Fruit fly (Drosophila melanogaster) whole organism, embryonic: ENCODE results near the gene CG13912.

Experiments
- Awh ChIP-seq: fragments of 200-800 bp; sonication (Bioruptor generic); IDR thresholded peaks from 2 replicates; pipeline ENCODE4, ENCODE4 v1.3.6; 2022; ENCODE audit warnings: missing biosample characterization, missing genetic modification characterization
- CG10147 ChIP-seq: fragments of 200-800 bp; sonication (Bioruptor generic); optimal IDR thresholded peaks from 2 replicates; lab custom pipeline; 2019; ENCODE audit warnings: missing biosample characterization, mild to moderate bottlenecking, missing genetic modification characterization, moderate library complexity
- CG10979 ChIP-seq: fragments of 200-800 bp; sonication (Bioruptor generic); optimal IDR thresholded peaks from 2 replicates; lab custom pipeline; 2018; ENCODE audit warnings: missing biosample characterization, mild to moderate bottlenecking, missing genetic modification characterization, moderate library complexity
- CG12104 ChIP-seq: fragments of 200-800 bp; sonication (Bioruptor generic); optimal IDR thresholded peaks from 3 replicates; lab custom pipeline; 2016; ENCODE audit warnings: missing biosample characterization, missing genetic modification characterization
- CG12659 ChIP-seq: fragments of 200-800 bp; sonication (Bioruptor generic); optimal IDR thresholded peaks from 3 replicates; lab custom pipeline; 2017; ENCODE audit warnings: mild to moderate bottlenecking, missing biosample characterization, missing genetic modification reagents, missing genetic modification characterization
- CG12769 ChIP-seq: fragments of 200-800 bp; sonication (Bioruptor generic); optimal IDR thresholded peaks from 2 replicates; lab custom pipeline; 2019; ENCODE audit warnings: missing biosample characterization, mild to moderate bottlenecking, missing genetic modification characterization, moderate library complexity
- CG14014 ChIP-seq: fragments of 200-800 bp; sonication (Bioruptor generic); IDR thresholded peaks from 2 replicates; pipeline ENCODE4 v1.3.6; 2022; ENCODE audit warnings: missing biosample characterization, missing genetic modification characterization
- CG2120 ChIP-seq: fragments of 200-800 bp; sonication (Bioruptor generic); optimal IDR thresholded peaks from 3 replicates; lab custom pipeline; 2016; ENCODE audit warnings: missing biosample characterization, missing genetic modification characterization
- CG2875 ChIP-seq: fragments of 200-800 bp; sonication (Bioruptor generic); optimal IDR thresholded peaks from 2 replicates; lab custom pipeline; 2017; ENCODE audit warnings: missing biosample characterization, mild to moderate bottlenecking, missing genetic modification characterization, missing genetic modification reagents
- CG34376 ChIP-seq: fragments of 200-800 bp; sonication (Bioruptor generic); optimal IDR thresholded peaks from 2 replicates; lab custom pipeline; 2018; ENCODE audit warnings: missing biosample characterization, mild to moderate bottlenecking, missing genetic modification characterization
- CG4282 ChIP-seq: fragments of 200-800 bp; sonication (Bioruptor generic); optimal IDR thresholded peaks from 2 replicates; lab custom pipeline; 2016; ENCODE audit warnings: missing biosample characterization, missing genetic modification characterization
- CG4328 ChIP-seq: fragments of 200-800 bp; sonication (Bioruptor generic); optimal IDR thresholded peaks from 3 replicates; lab custom pipeline; 2017; ENCODE audit warnings: missing biosample characterization, missing genetic modification reagents, missing genetic modification characterization
- CG5180 ChIP-seq: fragments of 200-800 bp; sonication (Bioruptor generic); optimal IDR thresholded peaks from 3 replicates; lab custom pipeline; 2017; ENCODE audit warnings: missing biosample characterization, missing genetic modification characterization, mild to moderate bottlenecking, moderate library complexity, missing genetic modification reagents
- CG6272 ChIP-seq: fragments of 200-800 bp; sonication (Bioruptor generic); IDR thresholded peaks from 2 replicates; pipeline ENCODE4 v1.3.6; 2022; ENCODE audit warnings: missing biosample characterization, missing genetic modification characterization
- CG7556 ChIP-seq: fragments of 200-800 bp; sonication (Bioruptor generic); optimal IDR thresholded peaks from 2 replicates; lab custom pipeline; 2017; ENCODE audit warnings: missing biosample characterization, mild to moderate bottlenecking, missing genetic modification characterization
- CG7786 ChIP-seq: fragments of 200-800 bp; sonication (Bioruptor generic); optimal IDR thresholded peaks from 2 replicates; lab custom pipeline; 2016; ENCODE audit warnings: missing biosample characterization, missing genetic modification characterization
- CG9609 ChIP-seq: fragments of 200-800 bp; sonication (Bioruptor generic); optimal IDR thresholded peaks from 3 replicates; lab custom pipeline; 2016; ENCODE audit warnings: missing biosample characterization, missing genetic modification characterization
- CTCF ChIP-seq: fragments of 200-800 bp; sonication (Bioruptor generic); optimal IDR thresholded peaks from 2 replicates; lab custom pipeline; 2017; ENCODE audit warnings: missing biosample characterization, mild to moderate bottlenecking, missing genetic modification characterization, moderate library complexity
- Dll ChIP-seq: fragments of 200-800 bp; sonication (Bioruptor generic); IDR thresholded peaks from 4 replicates; pipeline ENCODE4 v1.3.6; 2022; ENCODE audit warnings: missing biosample characterization, missing genetic modification characterization; ENCODE audit not compliant: partially characterized antibody
- Dp ChIP-seq: fragments of 200-800 bp; sonication (Bioruptor generic); optimal IDR thresholded peaks from 2 replicates; lab custom pipeline; 2018; ENCODE audit warnings: missing biosample characterization, mild to moderate bottlenecking, missing genetic modification characterization, moderate library complexity
- Ets65A ChIP-seq: fragments of 200-800 bp; sonication (Bioruptor generic); peaks from one replicate; lab custom pipeline; 2016; ENCODE audit warnings: missing biosample characterization, missing genetic modification characterization
- Fer1 ChIP-seq: fragments of 200-800 bp; sonication (Bioruptor generic); optimal IDR thresholded peaks from 2 replicates; lab custom pipeline; 2017; ENCODE audit warnings: missing biosample characterization, mild to moderate bottlenecking, missing genetic modification characterization
- HLH3B ChIP-seq: fragments of 200-800 bp; sonication (Bioruptor generic); IDR thresholded peaks from 2 replicates; pipeline ENCODE4 v1.3.6; 2022; ENCODE audit warnings: missing biosample characterization, missing genetic modification characterization
- Hand ChIP-seq: fragments of 200-800 bp; sonication (Bioruptor generic); optimal IDR thresholded peaks from 2 replicates; lab custom pipeline; 2017; ENCODE audit warnings: mild to moderate bottlenecking, missing biosample characterization, missing genetic modification reagents, missing genetic modification characterization
- Hmx ChIP-seq: fragments of 200-800 bp; sonication (Bioruptor generic); optimal IDR thresholded peaks from 2 replicates; lab custom pipeline; 2016; ENCODE audit warnings: missing biosample characterization, missing genetic modification characterization
- Hr51 ChIP-seq, 2 experiments: fragments of 200-800 bp; sonication (Bioruptor generic); optimal IDR thresholded peaks; 2 replicates in 1 of 2; 3 replicates in 1 of 2; lab custom pipeline; 2016 to 2018; ENCODE audit warnings: missing biosample characterization in 2 of 2, missing genetic modification characterization in 2 of 2, mild to moderate bottlenecking in 1 of 2, moderate library complexity in 1 of 2
- MTF-1 ChIP-seq: fragments of 200-800 bp; sonication (Bioruptor generic); optimal IDR thresholded peaks from 2 replicates; lab custom pipeline; 2018; ENCODE audit warnings: missing biosample characterization, mild to moderate bottlenecking, missing genetic modification characterization, borderline replicate concordance
- Ptx1 ChIP-seq: fragments of 200-800 bp; sonication (Bioruptor generic); IDR thresholded peaks from 2 replicates; pipeline ENCODE4 v1.3.6; 2022; ENCODE audit warnings: missing biosample characterization, missing genetic modification characterization
- YL-1 ChIP-seq: fragments of 200-800 bp; sonication (Bioruptor generic); optimal IDR thresholded peaks from 3 replicates; lab custom pipeline; 2017; ENCODE audit warnings: missing biosample characterization, mild to moderate bottlenecking, missing genetic modification characterization
- corto ChIP-seq: fragments of 200-800 bp; sonication (Bioruptor generic); optimal IDR thresholded peaks from 2 replicates; lab custom pipeline; 2016; ENCODE audit warnings: missing biosample characterization, mild to moderate bottlenecking, missing genetic modification characterization, moderate library complexity
- danr ChIP-seq: fragments of 200-800 bp; sonication (Bioruptor generic); IDR thresholded peaks from 2 replicates; pipeline ENCODE4 v1.3.6; 2022; ENCODE audit warnings: missing biosample characterization, missing genetic modification characterization
- dati ChIP-seq: fragments of 200-800 bp; sonication (Bioruptor generic); IDR thresholded peaks from 2 replicates; pipeline ENCODE4 v1.3.6; 2022; ENCODE audit warnings: missing biosample characterization, missing genetic modification characterization
- dimm ChIP-seq: fragments of 200-800 bp; sonication (Bioruptor generic); IDR thresholded peaks from 2 replicates; pipeline ENCODE4 v1.3.6; 2022; ENCODE audit warnings: missing biosample characterization, missing genetic modification characterization
- dmrt11E ChIP-seq: fragments of 200-800 bp; sonication (Bioruptor generic); optimal IDR thresholded peaks from 3 replicates; lab custom pipeline; 2018; ENCODE audit warnings: missing biosample characterization, mild to moderate bottlenecking, missing genetic modification characterization, moderate library complexity
- dmrt99B ChIP-seq: fragments of 200-800 bp; sonication (Bioruptor generic); optimal IDR thresholded peaks from 2 replicates; lab custom pipeline; 2018; ENCODE audit warnings: missing biosample characterization, mild to moderate bottlenecking, missing genetic modification characterization, moderate library complexity
- dysf ChIP-seq: fragments of 200-800 bp; sonication (Bioruptor generic); IDR thresholded peaks from 3 replicates; pipeline ENCODE4 v1.3.6; 2022; ENCODE audit warnings: missing biosample characterization, missing genetic modification characterization
- exex ChIP-seq: fragments of 200-800 bp; sonication (Bioruptor generic); optimal IDR thresholded peaks from 4 replicates; lab custom pipeline; 2018; ENCODE audit warnings: missing biosample characterization, mild to moderate bottlenecking, missing genetic modification characterization, moderate library complexity
- fru ChIP-seq: fragments of >200 bp; optimal IDR thresholded peaks from 2 replicates; lab custom pipeline; 2017
- hb ChIP-seq: fragments of 200-800 bp; sonication (Bioruptor generic); IDR thresholded peaks from 3 replicates; pipeline ENCODE4 v1.3.6; 2022; ENCODE audit warnings: missing biosample characterization, missing genetic modification characterization; ENCODE audit not compliant: partially characterized antibody
- hbn ChIP-seq: fragments of 200-800 bp; sonication (Bioruptor generic); IDR thresholded peaks from 2 replicates; pipeline ENCODE4 v1.3.6; 2022; ENCODE audit warnings: missing biosample characterization, missing genetic modification characterization; ENCODE audit not compliant: partially characterized antibody
- insv ChIP-seq, 2 experiments: fragments of 200-800 bp; sonication (Bioruptor generic); optimal IDR thresholded peaks; 3 replicates each; lab custom pipeline; 2016 to 2018; ENCODE audit warnings: missing biosample characterization in 2 of 2, missing genetic modification characterization in 2 of 2
- pb ChIP-seq: fragments of 200-800 bp; sonication (Bioruptor generic); optimal IDR thresholded peaks from 3 replicates; lab custom pipeline; 2016; ENCODE audit warnings: missing biosample characterization, missing genetic modification characterization
- ro ChIP-seq: fragments of 200-800 bp; sonication (Bioruptor generic); IDR thresholded peaks from 2 replicates; pipeline ENCODE4 v1.3.6; 2022; ENCODE audit warnings: missing biosample characterization, missing genetic modification characterization
- run ChIP-seq: fragments of 200-800 bp; sonication (Bioruptor generic); optimal IDR thresholded peaks from 3 replicates; lab custom pipeline; 2018; ENCODE audit warnings: missing biosample characterization, mild to moderate bottlenecking, missing genetic modification characterization
- sisA ChIP-seq: fragments of 200-800 bp; sonication (Bioruptor generic); IDR thresholded peaks from 2 replicates; pipeline ENCODE4 v1.3.6; 2022; ENCODE audit warnings: missing biosample characterization, missing genetic modification characterization
- sna ChIP-seq: fragments of 200-800 bp; sonication (Bioruptor generic); IDR thresholded peaks from 2 replicates; pipeline ENCODE4 v1.3.6; 2022; ENCODE audit warnings: missing biosample characterization, missing genetic modification characterization; ENCODE audit not compliant: partially characterized antibody
- sob ChIP-seq: fragments of 200-800 bp; sonication (Bioruptor generic); IDR thresholded peaks from 2 replicates; pipeline ENCODE4 v1.3.6; 2022; ENCODE audit warnings: missing biosample characterization, missing genetic modification characterization
- tna ChIP-seq: fragments of 200-800 bp; sonication (Bioruptor generic); IDR thresholded peaks from 2 replicates; pipeline ENCODE4 v1.3.6; 2022; ENCODE audit warnings: missing biosample characterization, missing genetic modification characterization; ENCODE audit not compliant: partially characterized antibody
- vvl ChIP-seq: fragments of 200-800 bp; sonication (Bioruptor generic); IDR thresholded peaks from 2 replicates; pipeline ENCODE4 v1.3.6; 2022; ENCODE audit warnings: missing biosample characterization, missing genetic modification characterization
- wek ChIP-seq: fragments of 200-800 bp; sonication (Bioruptor generic); optimal IDR thresholded peaks from 3 replicates; lab custom pipeline; 2018; ENCODE audit warnings: missing biosample characterization, mild to moderate bottlenecking, missing genetic modification characterization, moderate library complexity
- zen ChIP-seq: fragments of 200-800 bp; sonication (Bioruptor generic); optimal IDR thresholded peaks from 3 replicates; lab custom pipeline; 2018; ENCODE audit warnings: missing biosample characterization, mild to moderate bottlenecking, missing genetic modification characterization, moderate library complexity

Gene CG13912

dm6 chr3L:1203855-1204431 is 14.6 kb downstream of the CG13912 start (continued):
- TF ChIP-seq CG14014 (GFP tag; lab: Robert Waterston, UW) (peak; percentile 8; the same call in 1 of the 2 replicates), dati (no peak), fru (lab: Kevin White, UChicago) (no peak), Ets65A (GFP tag; lab: Kevin White, UChicago) (no peak), sisA (GFP tag; lab: Robert Waterston, UW) (0 out of 2 replicates have a peak, but pooled peaks have one; percentile 24), CG5180 (GFP tag; lab: Kevin White, UChicago) (no peak), sna (no peak), ro (no peak), insv (GFP tag; optimal IDR thresholded peaks at IDR 0.05; lab: Kevin White, UChicago) (no peak), HLH3B (GFP tag; lab: Robert Waterston, UW) (no peak), YL-1 (GFP tag; lab: Kevin White, UChicago) (no peak), danr (GFP tag; lab: Robert Waterston, UW) (no peak), CG4328 (GFP tag; lab: Kevin White, UChicago) (no peak), CG10979 (tag; lab: Kevin White, UChicago) (no peak), CG2875 (no peak), MTF-1 (GFP tag; lab: Kevin White, UChicago) (no peak), sob (GFP tag; lab: Robert Waterston, UW) (peak; percentile 33; the same call in 1 of the 2 replicates), CG12769 (no peak), Hr51 (GFP tag; optimal IDR thresholded peaks at IDR 0.05; lab: Kevin White, UChicago) (no peak), CG7786 (GFP tag; lab: Kevin White, UChicago) (no peak), Fer1 (GFP tag; lab: Kevin White, UChicago) (no peak), hbn (GFP tag; lab: Robert Waterston, UW) (no peak), tna (GFP tag; lab: Robert Waterston, UW) (no peak), Hand (GFP tag; lab: Kevin White, UChicago) (no peak), dmrt99B (no peak), dmrt11E (tag; lab: Kevin White, UChicago) (no peak), vvl (GFP tag; lab: Robert Waterston, UW) (peak; percentile 25; the same call in 1 of the 2 replicates), CG12659 (no peak), CG2120 (GFP tag; lab: Kevin White, UChicago) (peak; percentile 29), corto (GFP tag; lab: Kevin White, UChicago) (no peak), CTCF (GFP tag; lab: Kevin White, UChicago) (no peak), Ptx1 (peak; percentile 7; the same call in 1 of the 2 replicates), Awh (GFP tag; lab: Robert Waterston, UW) (no peak), exex (tag; lab: Kevin White, UChicago) (no peak), hb (no peak), CG10147 (GFP tag; lab: Kevin White, UChicago) (no peak), pb (GFP tag; lab: Kevin White, UChicago) (no peak), CG6272 (GFP tag; lab: Robert Waterston, UW) (no peak), Dp (GFP tag; lab: Kevin White, UChicago) (no peak), run (tag; lab: Kevin White, UChicago) (no peak), Hmx (GFP tag; lab: Kevin White, UChicago) (no peak), CG4282 (GFP tag; lab: Kevin White, UChicago) (no peak), CG34376 (GFP tag; lab: Kevin White, UChicago) (no peak), CG9609 (GFP tag; lab: Kevin White, UChicago) (no peak), Dll (GFP tag; lab: Robert Waterston, UW) (no peak), dimm (GFP tag; lab: Robert Waterston, UW) (no peak), zen (no peak), CG12104 (GFP tag; lab: Kevin White, UChicago) (no peak), CG7556 (GFP tag; lab: Kevin White, UChicago) (no peak), dysf (GFP tag; lab: Robert Waterston, UW) (peak; percentile 37; the same call in 1 of the 3 replicates), wek (GFP tag; lab: Kevin White, UChicago) (no peak)
